Fruit fly (Drosophila melanogaster): Measurements from ENCODE around the gene CG5645.
A peak's percentile ranks its signal among the peaks of the same experiment; 100 is the strongest.

CG5645 gene

dm6 chr3L:12124975-12125374, 11.5 kb downstream of the CG5645 start, which contains the start of gene yps (continued):
- TF ChIP-seq CG31224 (GFP tag; IDR thresholded peaks at IDR 0.05) (peak; percentile 78), Dfd (GFP tag; optimal IDR thresholded peaks at IDR 0.05) (no peak), grn (GFP tag; optimal IDR thresholded peaks at IDR 0.05) (peak; percentile 87), Hsf (GFP tag; optimal IDR thresholded peaks at IDR 0.05) (peak; percentile 90), Atf6 (GFP tag; IDR thresholded peaks at IDR 0.05) (peak; percentile 90), aop (GFP tag; IDR thresholded peaks at IDR 0.05) (peak; percentile 42; the same call in 1 of the 2 replicates), sug (tag; optimal IDR thresholded peaks at IDR 0.05) (peak; percentile 95), disco-r (GFP tag; optimal IDR thresholded peaks at IDR 0.05) (peak; percentile 95), Abd-B (GFP tag; optimal IDR thresholded peaks at IDR 0.05) (no peak), CG31365 (tag; optimal IDR thresholded peaks at IDR 0.05) (peak; percentile 90), CG18599 (GFP tag; optimal IDR thresholded peaks at IDR 0.05) (peak; percentile 96), CG12155 (GFP tag; optimal IDR thresholded peaks at IDR 0.05) (peak; percentile 88), Sry-β (GFP tag; optimal IDR thresholded peaks at IDR 0.05) (peak; percentile 74), abd-A (tag; optimal IDR thresholded peaks at IDR 0.05) (no peak), HmgD (GFP tag; optimal IDR thresholded peaks at IDR 0.05) (peak; percentile 95), gce (GFP tag; IDR thresholded peaks at IDR 0.05) (peak; percentile 95; the same call in 2 of the 3 replicates), CG2120 (GFP tag; optimal IDR thresholded peaks at IDR 0.05) (peak; percentile 74), CG3281 (GFP tag; optimal IDR thresholded peaks at IDR 0.05) (peak; percentile 97), Dp (GFP tag; optimal IDR thresholded peaks at IDR 0.05) (peak; percentile 66), H2.0 (GFP tag; IDR thresholded peaks at IDR 0.05) (peak; percentile 84), CG6654 (GFP tag; optimal IDR thresholded peaks at IDR 0.05) (peak; percentile 74), ap (GFP tag; IDR thresholded peaks at IDR 0.05) (peak; percentile 86), Pdp1 (GFP tag; optimal IDR thresholded peaks at IDR 0.05) (peak; percentile 86 to 93), Mes4 (GFP tag; optimal IDR thresholded peaks at IDR 0.05) (peak; percentile 97), Fer2 (tag; optimal IDR thresholded peaks at IDR 0.05) (peak; percentile 89), dan (GFP tag; IDR thresholded peaks at IDR 0.05) (no peak), Ets65A (GFP tag) (peak; percentile 99), CG31388 (GFP tag; optimal IDR thresholded peaks at IDR 0.05) (peak; percentile 23), al (GFP tag; IDR thresholded peaks at IDR 0.05) (peak; percentile 73), CG15696 (tag; optimal IDR thresholded peaks at IDR 0.05) (peak; percentile 63), bab2 (GFP tag; optimal IDR thresholded peaks at IDR 0.05) (peak; percentile 78), CG3847 (GFP tag; IDR thresholded peaks at IDR 0.05) (peak; percentile 87), CG13287 (GFP tag; IDR thresholded peaks at IDR 0.05; ENCODE audit: partially characterized antibody) (peak; percentile 84), usp (GFP tag; optimal IDR thresholded peaks at IDR 0.05) (no peak), vfl (GFP tag; optimal IDR thresholded peaks at IDR 0.05) (peak; percentile 93), CG2199 (GFP tag; IDR thresholded peaks at IDR 0.05) (peak; percentile 59; the same call in 2 of the 3 replicates), Ada2b (GFP tag; IDR thresholded peaks at IDR 0.05) (peak; percentile 77; the same call in 1 of the 2 replicates), bcd (GFP tag; optimal IDR thresholded peaks at IDR 0.05) (peak; percentile 97), Side (GFP tag; optimal IDR thresholded peaks at IDR 0.05) (peak; percentile 97), ewg (GFP tag; optimal IDR thresholded peaks at IDR 0.05) (peak; percentile 87), wor (GFP tag; IDR thresholded peaks at IDR 0.05) (peak; percentile 56), Usf (GFP tag; optimal IDR thresholded peaks at IDR 0.05) (peak; percentile 80), CG16779 (GFP tag; IDR thresholded peaks at IDR 0.05) (peak; percentile 85), Neu2 (GFP tag; optimal IDR thresholded peaks at IDR 0.05; ENCODE audit: borderline replicate concordance) (peak; percentile 36), Nf-YB (GFP tag; optimal IDR thresholded peaks at IDR 0.05) (peak; percentile 77), Elba2 (GFP tag; optimal IDR thresholded peaks at IDR 0.05) (no peak), CG10462 (GFP tag; optimal IDR thresholded peaks at IDR 0.05) (peak; percentile 73), CG11085 (GFP tag; IDR thresholded peaks at IDR 0.05) (peak; percentile 90), Trl (optimal IDR thresholded peaks at IDR 0.05) (no peak), Trl (GFP tag; optimal IDR thresholded peaks at IDR 0.05) (peak; percentile 96), Mrtf (GFP tag; IDR thresholded peaks at IDR 0.05) (no peak; the same call in 1 of the 3 replicates), bowl (GFP tag; IDR thresholded peaks at IDR 0.05) (peak; percentile 80)
